Fruit fly (Drosophila melanogaster): ENCODE results near the gene kuz.

- TF ChIP-seq CG8478 (optimal IDR thresholded peaks at IDR 0.05) (no peak), CTCF (optimal IDR thresholded peaks at IDR 0.05) (no peak)
Observed at dm6 chr2L:13531785-13532184, 18.2 kb upstream of the kuz start, which contains the start of gene CG33644.
